Worm (Caenorhabditis elegans): Measurements from ENCODE around the gene F53A3.1.
A peak's percentile ranks its signal among the peaks of the same experiment; 100 is the strongest.

The F53A3.1 gene

ce11 chrIII:1921136-1921680 lies 22.2 kb downstream of the F53A3.1 start (continued):
- TF ChIP-seq sdz-38 (tag; optimal IDR thresholded peaks at IDR 0.05) = no peak
- TF ChIP-seq ztf-25 (GFP tag; IDR thresholded peaks at IDR 0.05) = no peak
- TF ChIP-seq nhr-90 (tag; optimal IDR thresholded peaks at IDR 0.05) = peak; percentile 96
- TF ChIP-seq ztf-26 (tag; optimal IDR thresholded peaks at IDR 0.05) = peak; percentile 94
- TF ChIP-seq attf-5 (GFP tag; optimal IDR thresholded peaks at IDR 0.05) = peak; percentile 96
- no peak for TF ChIP-seq nfya-2 (GFP tag; IDR thresholded peaks at IDR 0.05)
- TF ChIP-seq ets-4 (GFP tag; optimal IDR thresholded peaks at IDR 0.05) = peak; percentile 92
- TF ChIP-seq B0261.1 (tag; optimal IDR thresholded peaks at IDR 0.05) = peak; percentile 15
- TF ChIP-seq tbx-9 (tag; optimal IDR thresholded peaks at IDR 0.05; ENCODE audit: borderline replicate concordance) = no peak
- TF ChIP-seq F55B11.4 (tag; optimal IDR thresholded peaks at IDR 0.05; ENCODE audit: borderline replicate concordance, insufficient read depth) = no peak
- TF ChIP-seq F39B2.1 (GFP tag; IDR thresholded peaks at IDR 0.05) = 0 out of 2 replicates have a peak, but pooled peaks have one; percentile 8
- TF ChIP-seq bed-2 (GFP tag; IDR thresholded peaks at IDR 0.05) = no peak
- TF ChIP-seq sea-2 (GFP tag; IDR thresholded peaks at IDR 0.05) = 0 out of 2 replicates have a peak, but pooled peaks have one; percentile 42
- peak; percentile 100 for TF ChIP-seq somi-1 (GFP tag; optimal IDR thresholded peaks at IDR 0.05)
- TF ChIP-seq F23B12.7 (tag; optimal IDR thresholded peaks at IDR 0.05; ENCODE audit: insufficient read depth) = peak; percentile 30
- peak; percentile 88 for TF ChIP-seq egrh-3 (GFP tag; IDR thresholded peaks at IDR 0.05)
- TF ChIP-seq madf-6 (GFP tag; IDR thresholded peaks at IDR 0.05) = no peak
- TF ChIP-seq ztf-18 (tag; optimal IDR thresholded peaks at IDR 0.05) = peak; percentile 65
- peak; percentile 68 to 76 for TF ChIP-seq let-607 (tag; optimal IDR thresholded peaks at IDR 0.05)
- no peak for TF ChIP-seq nhr-179 (tag; optimal IDR thresholded peaks at IDR 0.05)
- 0 out of 2 replicates have a peak, but pooled peaks have one; percentile 27 for TF ChIP-seq bed-1 (GFP tag; IDR thresholded peaks at IDR 0.05)
- peak; percentile 100 for TF ChIP-seq ztf-22 (GFP tag; optimal IDR thresholded peaks at IDR 0.05)
- peak; percentile 93 for TF ChIP-seq ceh-27 (GFP tag; optimal IDR thresholded peaks at IDR 0.05)
- peak; percentile 19 for TF ChIP-seq sptf-2 (GFP tag; optimal IDR thresholded peaks at IDR 0.05)
- no peak for TF ChIP-seq akir-1 (GFP tag; optimal IDR thresholded peaks at IDR 0.05)
- no peak for TF ChIP-seq F33H1.4 (GFP tag; IDR thresholded peaks at IDR 0.05)
- TF ChIP-seq athp-1 (tag; optimal IDR thresholded peaks at IDR 0.05) = no peak
- peak; percentile 92 for TF ChIP-seq F22D6.2 (tag; optimal IDR thresholded peaks at IDR 0.05)
- TF ChIP-seq cebp-1 (GFP tag; IDR thresholded peaks at IDR 0.05) = no peak; the same call in 1 of the 2 replicates
- peak; percentile 93 for TF ChIP-seq cebp-1 (tag; optimal IDR thresholded peaks at IDR 0.05)
- TF ChIP-seq ztf-6 (GFP tag; IDR thresholded peaks at IDR 0.05) = peak; percentile 69; the same call in 1 of the 2 replicates

- TF ChIP-seq ceh-40 (GFP tag; IDR thresholded peaks at IDR 0.05) (no peak), attf-6 (GFP tag; IDR thresholded peaks at IDR 0.05) (no peak), ztf-26 (tag; optimal IDR thresholded peaks at IDR 0.05) (no peak), B0035.1 (tag; optimal IDR thresholded peaks at IDR 0.05) (no peak), ets-4 (GFP tag; optimal IDR thresholded peaks at IDR 0.05) (no peak), fkh-3 (tag; optimal IDR thresholded peaks at IDR 0.05) (no peak), unc-62 (GFP tag; optimal IDR thresholded peaks at IDR 0.05) (no peak), ceh-58 (GFP tag; IDR thresholded peaks at IDR 0.05) (no peak), tlf-1 (GFP tag; optimal IDR thresholded peaks at IDR 0.05) (no peak), nhr-179 (tag; optimal IDR thresholded peaks at IDR 0.05) (no peak), gei-17 (GFP tag; optimal IDR thresholded peaks at IDR 0.05) (no peak), Y56A3A.18 (GFP tag; IDR thresholded peaks at IDR 0.05) (no peak), F49E8.2 (tag; optimal IDR thresholded peaks at IDR 0.05; ENCODE audit: insufficient read depth) (no peak), sea-2 (GFP tag; IDR thresholded peaks at IDR 0.05) (no peak), mcd-1 (GFP tag; IDR thresholded peaks at IDR 0.05) (no peak), lin-35 (GFP tag; optimal IDR thresholded peaks at IDR 0.05) (no peak)
Observed at ce11 chrIII:1918311-1918932, 25.0 kb downstream of the F53A3.1 start.
